Worm (Caenorhabditis elegans): Measurements from ENCODE around the gene phy-4.

- TF ChIP-seq unc-130 (GFP tag; optimal IDR thresholded peaks at IDR 0.05) (no peak), mel-28 (tag; optimal IDR thresholded peaks at IDR 0.05; ENCODE audit: borderline replicate concordance) (no peak), tbx-9 (tag; optimal IDR thresholded peaks at IDR 0.05; ENCODE audit: borderline replicate concordance) (no peak), efl-1 (GFP tag; optimal IDR thresholded peaks at IDR 0.05) (no peak), cebp-2 (GFP tag; IDR thresholded peaks at IDR 0.05) (no peak), chd-7 (tag; optimal IDR thresholded peaks at IDR 0.05) (no peak), hmg-20 (GFP tag; IDR thresholded peaks at IDR 0.05) (no peak)
Measured at ce11 chrV:19555869-19556268, 42.4 kb upstream of the phy-4 start, which contains the start of gene oac-1.

All from whole organism, young adult.